Worm (Caenorhabditis elegans): Measurements from ENCODE around the gene rbc-1.

rbc-1 gene

DNA sequence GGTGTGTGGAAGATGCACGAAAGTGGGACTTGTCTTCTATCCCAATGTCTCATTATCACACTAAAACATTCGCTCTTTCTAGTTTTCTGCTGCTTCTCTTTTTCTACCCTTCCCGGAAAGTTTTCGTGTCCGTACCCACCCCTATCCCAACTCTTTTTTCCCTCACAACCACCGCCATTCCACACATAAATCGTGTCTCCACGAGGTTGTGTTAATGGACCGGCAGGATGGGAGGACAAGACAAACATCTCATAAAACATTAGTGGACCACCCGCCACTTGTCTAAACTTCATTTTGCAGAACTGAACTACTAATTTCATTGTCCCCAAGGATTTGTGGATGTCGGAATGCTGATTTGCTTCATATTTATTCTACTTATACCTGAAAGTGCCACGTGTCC, 62.9 kb downstream of the rbc-1 start, which contains the start of gene slt-1:
Gene slt-1, plus strand, starts transcription at position 301 of the 400 bp plus-strand sequence.
- no peak for TF ChIP-seq tag-97 (GFP tag; IDR thresholded peaks at IDR 0.05)
- TF ChIP-seq vab-7 (GFP tag; IDR thresholded peaks at IDR 0.05) = no peak
- no peak for TF ChIP-seq unc-39 (tag; optimal IDR thresholded peaks at IDR 0.05)
- TF ChIP-seq hif-1 (tag; optimal IDR thresholded peaks at IDR 0.05) = no peak
- TF ChIP-seq mxl-2 (GFP tag; conservative IDR thresholded peaks at IDR 0.05) = no peak
- no peak for TF ChIP-seq nhr-111 (GFP tag; optimal IDR thresholded peaks at IDR 0.05)
- no peak for TF ChIP-seq hlh-30 (tag; optimal IDR thresholded peaks at IDR 0.05; ENCODE audit: insufficient read depth)
- no peak for TF ChIP-seq lir-3 (tag; optimal IDR thresholded peaks at IDR 0.05)
- TF ChIP-seq nhr-11 (tag; optimal IDR thresholded peaks at IDR 0.05) = peak; percentile 33
